Fruit fly (Drosophila melanogaster): ENCODE results near the gene mmy.

mmy gene

dm6 chr2L:6498448-6498847 lies 24.7 kb upstream of the mmy start, which contains the start of gene CG31637 (continued):
- TF ChIP-seq Eip75B (GFP tag; optimal IDR thresholded peaks at IDR 0.05) (no peak), CG31627 (GFP tag; optimal IDR thresholded peaks at IDR 0.05) (no peak), CG8319 (GFP tag; optimal IDR thresholded peaks at IDR 0.05) (no peak), Ets96B (tag; optimal IDR thresholded peaks at IDR 0.05) (no peak), CG10669 (GFP tag; optimal IDR thresholded peaks at IDR 0.05) (no peak), CG11294 (GFP tag; IDR thresholded peaks at IDR 0.05) (no peak), fd59A (GFP tag; optimal IDR thresholded peaks at IDR 0.05) (no peak), CG4318 (GFP tag; optimal IDR thresholded peaks at IDR 0.05) (no peak), cyc (GFP tag; optimal IDR thresholded peaks at IDR 0.05) (no peak), Hr38 (GFP tag; optimal IDR thresholded peaks at IDR 0.05) (no peak), spab (GFP tag; optimal IDR thresholded peaks at IDR 0.05) (no peak), Hr4 (GFP tag; optimal IDR thresholded peaks at IDR 0.05) (no peak), CG1621 (tag; optimal IDR thresholded peaks at IDR 0.05) (peak; percentile 71), CG8632 (GFP tag; optimal IDR thresholded peaks at IDR 0.05) (no peak), fkh (GFP tag; optimal IDR thresholded peaks at IDR 0.05) (no peak), dac (GFP tag; optimal IDR thresholded peaks at IDR 0.05) (no peak), lz (GFP tag; optimal IDR thresholded peaks at IDR 0.05) (no peak), CG10631 (GFP tag; optimal IDR thresholded peaks at IDR 0.05) (no peak), esn (GFP tag; optimal IDR thresholded peaks at IDR 0.05) (peak; percentile 24), vri (GFP tag; optimal IDR thresholded peaks at IDR 0.05) (no peak), CG11902 (GFP tag; optimal IDR thresholded peaks at IDR 0.05) (no peak), CG34406 (GFP tag; optimal IDR thresholded peaks at IDR 0.05) (no peak), Lpt (GFP tag; optimal IDR thresholded peaks at IDR 0.05) (no peak), CG6854 (GFP tag; optimal IDR thresholded peaks at IDR 0.05) (peak; percentile 66), CG11762 (GFP tag; optimal IDR thresholded peaks at IDR 0.05; ENCODE audit: insufficient read depth) (no peak), CG15336 (GFP tag; IDR thresholded peaks at IDR 0.05) (no peak), pdm3 (GFP tag; optimal IDR thresholded peaks at IDR 0.05) (no peak), CG6276 (GFP tag; optimal IDR thresholded peaks at IDR 0.05) (no peak), Smox (GFP tag; optimal IDR thresholded peaks at IDR 0.05) (no peak), CG6792 (GFP tag; optimal IDR thresholded peaks at IDR 0.05) (no peak), Met (GFP tag; optimal IDR thresholded peaks at IDR 0.05) (no peak), CG7368 (GFP tag; optimal IDR thresholded peaks at IDR 0.05) (no peak), CG3032 (tag; optimal IDR thresholded peaks at IDR 0.05) (peak; percentile 18), CG6163 (GFP tag; IDR thresholded peaks at IDR 0.05) (0 out of 3 replicates have a peak, but pooled peaks have one; percentile 12), fd85E (GFP tag; optimal IDR thresholded peaks at IDR 0.05) (no peak), OdsH (GFP tag; optimal IDR thresholded peaks at IDR 0.05) (no peak)

dm6 chr2L:6496753-6497152 lies 23.0 kb upstream of the mmy start, which contains the start of gene CG9550:
TSS of gene CG9550 (plus strand) at chr2L:6497053.
- TF ChIP-seq topi (GFP tag; optimal IDR thresholded peaks at IDR 0.05) = no peak
- no peak for TF ChIP-seq cyc (GFP tag; optimal IDR thresholded peaks at IDR 0.05)
- TF ChIP-seq CG7368 (GFP tag; optimal IDR thresholded peaks at IDR 0.05) = no peak
- no peak for TF ChIP-seq CG31627 (GFP tag; optimal IDR thresholded peaks at IDR 0.05)
- TF ChIP-seq CG16779 (tag; optimal IDR thresholded peaks at IDR 0.05) = no peak
- TF ChIP-seq CG6854 (GFP tag; optimal IDR thresholded peaks at IDR 0.05) = no peak
- no peak for TF ChIP-seq Eip75B (GFP tag; optimal IDR thresholded peaks at IDR 0.05)
- TF ChIP-seq CG8119 (GFP tag; IDR thresholded peaks at IDR 0.05) = no peak
- no peak for TF ChIP-seq Hr38 (GFP tag; optimal IDR thresholded peaks at IDR 0.05)

dm6 chr2L:6494405-6494816 lies 20.7 kb upstream of the mmy start, which contains the start of gene CG9547:
TSS of gene CG9547 (minus strand) at chr2L:6494532.
- no peak for TF ChIP-seq Eip93F (GFP tag; optimal IDR thresholded peaks at IDR 0.05)
- no peak for TF ChIP-seq CG8119 (GFP tag; IDR thresholded peaks at IDR 0.05)
- no peak for TF ChIP-seq Hr38 (GFP tag; optimal IDR thresholded peaks at IDR 0.05)
- no peak for TF ChIP-seq CG11762 (GFP tag; optimal IDR thresholded peaks at IDR 0.05; ENCODE audit: insufficient read depth)
- no peak for TF ChIP-seq CG4318 (GFP tag; optimal IDR thresholded peaks at IDR 0.05)
- TF ChIP-seq salr (GFP tag; optimal IDR thresholded peaks at IDR 0.05) = no peak
- TF ChIP-seq spab (GFP tag; optimal IDR thresholded peaks at IDR 0.05) = no peak
- TF ChIP-seq CG11902 (GFP tag; optimal IDR thresholded peaks at IDR 0.05) = no peak
- TF ChIP-seq Ets96B (tag; optimal IDR thresholded peaks at IDR 0.05) = no peak
- TF ChIP-seq Lpt (GFP tag; optimal IDR thresholded peaks at IDR 0.05) = no peak
- no peak for TF ChIP-seq OdsH (GFP tag; optimal IDR thresholded peaks at IDR 0.05)
- TF ChIP-seq esn (GFP tag; optimal IDR thresholded peaks at IDR 0.05) = peak; percentile 17
- TF ChIP-seq CG3919 (GFP tag; optimal IDR thresholded peaks at IDR 0.05) = peak; percentile 30
- TF ChIP-seq CG16779 (tag; optimal IDR thresholded peaks at IDR 0.05) = no peak
- TF ChIP-seq CG11294 (GFP tag; IDR thresholded peaks at IDR 0.05) = no peak
- peak; percentile 80 for TF ChIP-seq fkh (GFP tag; optimal IDR thresholded peaks at IDR 0.05)
- TF ChIP-seq Eip75B (GFP tag; optimal IDR thresholded peaks at IDR 0.05) = no peak
- no peak for TF ChIP-seq Met (GFP tag; optimal IDR thresholded peaks at IDR 0.05)
- no peak for TF ChIP-seq fd85E (GFP tag; optimal IDR thresholded peaks at IDR 0.05)
- TF ChIP-seq CG10669 (GFP tag; optimal IDR thresholded peaks at IDR 0.05) = no peak
- TF ChIP-seq Gug (GFP tag; IDR thresholded peaks at IDR 0.05) = no peak
- no peak for TF ChIP-seq cyc (GFP tag; optimal IDR thresholded peaks at IDR 0.05)
- TF ChIP-seq CG31627 (GFP tag; optimal IDR thresholded peaks at IDR 0.05) = no peak
- TF ChIP-seq CG10631 (GFP tag; optimal IDR thresholded peaks at IDR 0.05) = no peak
- no peak for TF ChIP-seq pdm3 (GFP tag; optimal IDR thresholded peaks at IDR 0.05)
- no peak for TF ChIP-seq Ets21C (GFP tag; optimal IDR thresholded peaks at IDR 0.05)
- no peak for TF ChIP-seq CG8632 (GFP tag; optimal IDR thresholded peaks at IDR 0.05)
- TF ChIP-seq CG8319 (GFP tag; optimal IDR thresholded peaks at IDR 0.05) = no peak
- no peak for TF ChIP-seq Smox (GFP tag; optimal IDR thresholded peaks at IDR 0.05)
- TF ChIP-seq eg (GFP tag; IDR thresholded peaks at IDR 0.05) = peak; percentile 58; the same call in 2 of the 3 replicates
- peak; percentile 52 for TF ChIP-seq vri (GFP tag; optimal IDR thresholded peaks at IDR 0.05)

Data from whole organism, prepupa.